Worm (Caenorhabditis elegans) whole organism, L4 larva: ENCODE data around the gene clec-161.

Experiments
- F10B5.3 ChIP-seq: sonication (generic microtip); optimal IDR thresholded peaks from 2 replicates; lab custom pipeline; 2016; ENCODE audit warnings: mild to moderate bottlenecking, missing genetic modification characterization, missing compliant biosample characterization
- F26F4.8 ChIP-seq: fragments of 200-800 bp; sonication (Bioruptor generic); conservative IDR thresholded peaks from 2 replicates; pipeline ENCODE4 v1.3.6; 2022; ENCODE audit warnings: missing genetic modification characterization, missing compliant biosample characterization
- F44E2.7 ChIP-seq: fragments of 200-800 bp; sonication (Bioruptor generic); IDR thresholded peaks from 2 replicates; pipeline ENCODE4 v2.1.2; 2022; ENCODE audit warnings: missing genetic modification characterization, missing compliant biosample characterization
- T20F7.1 ChIP-seq: fragments of 200-800 bp; sonication (Bioruptor generic); optimal IDR thresholded peaks from 2 replicates; lab custom pipeline; 2018; ENCODE audit warnings: mild to moderate bottlenecking, missing genetic modification characterization, missing compliant biosample characterization
- T26A8.4 ChIP-seq: fragments of 200-800 bp; sonication (Bioruptor generic); IDR thresholded peaks from 2 replicates; pipeline ENCODE4 v1.3.6; 2022; ENCODE audit warnings: missing genetic modification characterization, missing compliant biosample characterization
- Y48G9A.11 ChIP-seq: fragments of 200-800 bp; sonication (Bioruptor generic); IDR thresholded peaks from 2 replicates; pipeline ENCODE4 v1.3.6; 2022; ENCODE audit warnings: missing genetic modification reagents, missing genetic modification characterization, missing compliant biosample characterization
- Y5F2A.4 ChIP-seq: fragments of 200-800 bp; sonication (Bioruptor generic); optimal IDR thresholded peaks from 2 replicates; lab custom pipeline; 2018; ENCODE audit warnings: mild to moderate bottlenecking, missing genetic modification characterization, missing compliant biosample characterization
- Y75B8A.6 ChIP-seq: fragments of 200-800 bp; sonication (Bioruptor generic); IDR thresholded peaks from 2 replicates; pipeline ENCODE4 v1.3.6; 2022; ENCODE audit warnings: missing genetic modification reagents, missing genetic modification characterization, missing compliant biosample characterization
- ZK546.5 ChIP-seq, 2 experiments: sonication (generic microtip); optimal IDR thresholded peaks; 2 replicates each; lab custom pipeline; 2017; ENCODE audit warnings: missing biosample characterization in 2 of 2, missing genetic modification characterization in 2 of 2
- aha-1 ChIP-seq: fragments of 150-350 bp; peaks from one replicate; lab custom pipeline; 2014; ENCODE audit warnings: missing biosample characterization, missing genetic modification characterization
- aly-2 ChIP-seq: sonication (generic microtip); optimal IDR thresholded peaks from 2 replicates; lab custom pipeline; 2018; ENCODE audit warnings: missing biosample characterization, missing genetic modification characterization
- ama-1 ChIP-seq: fragments of 150-350 bp; optimal IDR thresholded peaks from 2 replicates; lab custom pipeline; 2014; ENCODE audit warnings: inconsistent platforms, mixed read lengths
- arid-1 ChIP-seq: fragments of 200-800 bp; sonication (Bioruptor generic); conservative IDR thresholded peaks from 2 replicates; pipeline ENCODE4 v1.3.6; 2022; ENCODE audit warnings: missing genetic modification reagents, missing genetic modification characterization, missing compliant biosample characterization
- attf-4 ChIP-seq: sonication (generic microtip); optimal IDR thresholded peaks from 3 replicates; lab custom pipeline; 2017; ENCODE audit warnings: missing biosample characterization, missing genetic modification characterization
- ceh-20 ChIP-seq: fragments of 200-800 bp; sonication (Bioruptor generic); IDR thresholded peaks from 2 replicates; pipeline ENCODE4 v1.3.6; 2022; ENCODE audit warnings: missing genetic modification reagents, missing genetic modification characterization, missing compliant biosample characterization
- ces-1 ChIP-seq: fragments of 150-350 bp; sonication (generic microtip); optimal IDR thresholded peaks from 4 replicates; lab custom pipeline; 2014; ENCODE audit warnings: missing biosample characterization, missing genetic modification reagents, missing genetic modification characterization
- cey-2 ChIP-seq: sonication (generic microtip); optimal IDR thresholded peaks from 3 replicates; lab custom pipeline; 2017; ENCODE audit warnings: missing genetic modification characterization, mild to moderate bottlenecking, missing compliant biosample characterization, antibody characterized with exemption, borderline replicate concordance; ENCODE audit not compliant: insufficient read depth
- ctbp-1 ChIP-seq: fragments of 200-800 bp; sonication (Bioruptor generic); IDR thresholded peaks from 2 replicates; pipeline ENCODE4 v1.3.6; 2022; ENCODE audit warnings: missing genetic modification reagents, missing genetic modification characterization, missing compliant biosample characterization
- daf-19 ChIP-seq: fragments of 200-800 bp; sonication (Bioruptor generic); conservative IDR thresholded peaks from 2 replicates; pipeline ENCODE4 v1.3.6; 2022; ENCODE audit warnings: missing genetic modification characterization, missing compliant biosample characterization
- dmd-8 ChIP-seq: fragments of 200-800 bp; sonication (Bioruptor generic); IDR thresholded peaks from 2 replicates; pipeline ENCODE4 v1.3.6; 2022; ENCODE audit warnings: missing genetic modification characterization, missing compliant biosample characterization
- dmd-9 ChIP-seq: fragments of 200-800 bp; sonication (Bioruptor generic); IDR thresholded peaks from 2 replicates; pipeline ENCODE4 v1.3.6; 2022; ENCODE audit warnings: missing genetic modification reagents, missing genetic modification characterization, missing compliant biosample characterization
- duxl-1 ChIP-seq: sonication (generic microtip); optimal IDR thresholded peaks from 2 replicates; lab custom pipeline; 2016; ENCODE audit warnings: mild to moderate bottlenecking, missing genetic modification characterization, moderate library complexity, missing compliant biosample characterization; ENCODE audit not compliant: poor library complexity
- egl-27 ChIP-seq: sonication (generic microtip); optimal IDR thresholded peaks from 3 replicates; lab custom pipeline; 2017; ENCODE audit warnings: missing biosample characterization, missing genetic modification reagents, missing genetic modification characterization
- egl-43 ChIP-seq: fragments of 200-800 bp; sonication (Bioruptor generic); IDR thresholded peaks from 2 replicates; pipeline ENCODE4 v1.3.6; 2022; ENCODE audit warnings: missing genetic modification reagents, missing genetic modification characterization, missing compliant biosample characterization
- fkh-10 ChIP-seq: fragments of 150-350 bp; optimal IDR thresholded peaks from 2 replicates; lab custom pipeline; 2014; ENCODE audit warnings: missing biosample characterization, missing genetic modification reagents, missing genetic modification characterization
- hif-1 ChIP-seq, 2 experiments: sonication (generic microtip); optimal IDR thresholded peaks; 2 replicates each; lab custom pipeline; 2016 to 2017; ENCODE audit warnings: missing compliant biosample characterization in 2 of 2, missing genetic modification characterization in 2 of 2, missing genetic modification reagents in 2 of 2, missing genotype in 2 of 2, mild to moderate bottlenecking in 1 of 2
- hmg-1.1 ChIP-seq: fragments of 200-800 bp; sonication (Bioruptor generic); IDR thresholded peaks from 2 replicates; pipeline ENCODE4 v1.3.6; 2022; ENCODE audit warnings: missing genetic modification reagents, missing genetic modification characterization, missing compliant biosample characterization
- lim-7 ChIP-seq: fragments of 200-800 bp; sonication (Bioruptor generic); IDR thresholded peaks from 2 replicates; pipeline ENCODE4 v1.3.6; 2022; ENCODE audit warnings: missing genetic modification characterization, missing compliant biosample characterization
- lin-38 ChIP-seq: fragments of 200-800 bp; sonication (Bioruptor generic); IDR thresholded peaks from 2 replicates; pipeline ENCODE4 v1.3.6; 2022; ENCODE audit warnings: missing genetic modification reagents, missing genetic modification characterization, missing compliant biosample characterization
- lsy-2 ChIP-seq, 2 experiments: fragments of 150-350 bp in 1 of 2; sonication (generic microtip) in 1 of 2; optimal IDR thresholded peaks; 2 replicates each; lab custom pipeline; 2014 to 2017; ENCODE audit warnings: missing biosample characterization in 2 of 2, missing genetic modification characterization in 2 of 2
- madf-5 ChIP-seq, 2 experiments: fragments of 200-800 bp; sonication (Bioruptor generic); IDR thresholded peaks; 2 replicates each; pipeline ENCODE4 v1.3.6; 2022; ENCODE audit warnings: missing compliant biosample characterization in 2 of 2, missing genetic modification characterization in 2 of 2
- madf-9 ChIP-seq: fragments of 200-800 bp; sonication (Bioruptor generic); conservative IDR thresholded peaks from 2 replicates; pipeline ENCODE4 v1.3.6; 2022; ENCODE audit warnings: missing genetic modification reagents, missing genetic modification characterization, missing compliant biosample characterization
- mes-2 ChIP-seq: sonication (generic microtip); optimal IDR thresholded peaks from 2 replicates; lab custom pipeline; 2016; ENCODE audit warnings: missing genotype, mild to moderate bottlenecking, missing genetic modification characterization, missing compliant biosample characterization; ENCODE audit not compliant: poor library complexity, severe bottlenecking
- mxl-2 ChIP-seq: fragments of 200-800 bp; sonication (Bioruptor generic); conservative IDR thresholded peaks from 2 replicates; pipeline ENCODE4 v1.3.6; 2022; ENCODE audit warnings: missing genetic modification reagents, missing genetic modification characterization, missing compliant biosample characterization
- mxl-3 ChIP-seq: fragments of 200-800 bp; sonication (Bioruptor generic); optimal IDR thresholded peaks from 2 replicates; lab custom pipeline; 2018; ENCODE audit warnings: mild to moderate bottlenecking, missing genetic modification characterization, missing compliant biosample characterization
- nhr-10 ChIP-seq: fragments of 150-350 bp; optimal IDR thresholded peaks from 2 replicates; lab custom pipeline; 2014; ENCODE audit warnings: missing biosample characterization, missing genetic modification characterization
- nhr-237 ChIP-seq: sonication (generic microtip); optimal IDR thresholded peaks from 2 replicates; lab custom pipeline; 2017; ENCODE audit warnings: missing biosample characterization, missing genetic modification characterization
- nhr-41 ChIP-seq: fragments of 200-800 bp; sonication (Bioruptor generic); IDR thresholded peaks from 2 replicates; pipeline ENCODE4 v1.3.6; 2022; ENCODE audit warnings: missing genetic modification reagents, missing genetic modification characterization, missing compliant biosample characterization
- nhr-6 ChIP-seq: fragments of 150-350 bp; optimal IDR thresholded peaks from 2 replicates; lab custom pipeline; 2014; ENCODE audit warnings: missing biosample characterization, missing genetic modification characterization
- pha-4 ChIP-seq, 2 experiments: fragments of 150-350 bp in 1 of 2; fragments of 200-800 bp in 1 of 2; sonication (Bioruptor generic) in 1 of 2; IDR thresholded peaks in 1 of 2; optimal IDR thresholded peaks in 1 of 2; 2 replicates each; pipeline versions ENCODE4 v1.3.6 to Lab custom; 2014 to 2022; ENCODE audit warnings: missing genetic modification characterization in 2 of 2, missing genetic modification reagents in 2 of 2, missing biosample characterization in 1 of 2, missing compliant biosample characterization in 1 of 2
- pqm-1 ChIP-seq: sonication (generic microtip); optimal IDR thresholded peaks from 2 replicates; lab custom pipeline; 2017; ENCODE audit warnings: missing biosample characterization, missing genetic modification characterization
- set-16 ChIP-seq: fragments of 200-800 bp; sonication (Bioruptor generic); IDR thresholded peaks from 2 replicates; pipeline ENCODE4 v1.3.6; 2022; ENCODE audit warnings: missing genetic modification reagents, missing genetic modification characterization, missing compliant biosample characterization
- snpc-4 ChIP-seq: fragments of 150-350 bp; optimal IDR thresholded peaks from 2 replicates; lab custom pipeline; 2014; ENCODE audit warnings: missing biosample characterization, missing genetic modification characterization
- unc-130 ChIP-seq: sonication (generic microtip); optimal IDR thresholded peaks from 2 replicates; lab custom pipeline; 2016; ENCODE audit warnings: missing genetic modification reagents, missing genetic modification characterization, missing compliant biosample characterization
- vab-7 ChIP-seq: fragments of 200-800 bp; sonication (Bioruptor generic); IDR thresholded peaks from 2 replicates; pipeline ENCODE4 v1.3.6; 2022; ENCODE audit warnings: missing genetic modification reagents, missing genetic modification characterization, missing compliant biosample characterization
- zag-1 ChIP-seq: fragments of 150-350 bp; optimal IDR thresholded peaks from 2 replicates; lab custom pipeline; 2014; ENCODE audit warnings: missing biosample characterization, missing genetic modification characterization
- ztf-7 ChIP-seq: fragments of 150-350 bp; optimal IDR thresholded peaks from 2 replicates; lab custom pipeline; 2014; ENCODE audit warnings: missing biosample characterization, missing genetic modification characterization

clec-161 gene

DNA sequence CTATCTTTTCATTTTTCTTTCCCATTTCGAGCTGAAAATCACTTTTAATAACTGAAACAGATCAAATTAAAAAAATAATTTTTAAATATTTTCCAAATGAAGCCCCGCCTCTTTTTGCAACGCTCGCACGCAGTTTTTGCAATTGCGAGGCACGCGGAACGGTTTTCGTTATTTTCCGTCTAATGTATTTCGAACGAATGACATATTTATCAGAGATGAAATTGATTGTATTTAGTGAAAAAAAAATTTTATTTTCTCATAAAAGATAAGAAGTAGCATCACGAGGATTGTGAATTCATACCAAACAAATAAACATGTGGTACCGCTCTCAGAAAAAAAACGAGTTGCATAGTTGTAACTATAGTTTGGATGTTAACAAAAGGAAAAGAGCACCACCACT lies 21.3 kb upstream of the clec-161 start, which contains the start of gene rpac-19 (continued):
- TF ChIP-seq mes-2 (tag; lab: Kevin White, UChicago) (peak; percentile 91), fkh-10 (GFP tag; lab: Kevin White, UChicago) (no peak), F26F4.8 (GFP tag; lab: Robert Waterston, UW) (no peak), ces-1 (GFP tag; lab: Kevin White, UChicago) (no peak), ctbp-1 (GFP tag; lab: Robert Waterston, UW) (peak; percentile 67), Y5F2A.4 (no peak), ztf-7 (tag; lab: Kevin White, UChicago) (peak; percentile 60), aha-1 (tag; lab: Kevin White, UChicago) (peak; percentile 72), F44E2.7 (GFP tag; lab: Robert Waterston, UW) (no peak), lim-7 (GFP tag; lab: Robert Waterston, UW) (no peak), vab-7 (GFP tag; lab: Robert Waterston, UW) (0 out of 2 replicates have a peak, but pooled peaks have one; percentile 37)

DNA sequence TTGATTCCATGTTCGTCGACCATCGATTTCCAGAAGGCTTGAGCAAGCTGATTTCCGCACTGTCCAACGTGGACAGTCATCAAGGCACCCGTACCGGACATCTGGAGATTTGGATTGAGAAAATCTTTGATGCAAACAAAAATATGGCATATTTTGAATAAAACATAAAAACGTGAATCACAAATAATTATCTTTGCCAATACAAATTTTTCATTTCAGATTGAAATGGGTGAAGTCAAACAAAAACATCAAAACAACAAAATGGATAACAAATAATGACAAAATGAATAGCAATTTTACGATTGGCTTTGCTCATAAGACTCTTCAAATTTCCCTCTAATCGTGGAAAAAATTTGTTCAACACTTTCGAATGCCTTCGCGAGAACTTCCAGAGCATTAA lies 20.5 kb upstream of the clec-161 start, which contains the start of gene tbg-1:
Gene tbg-1 (minus strand): TSS at position 101 of the 400 bp plus-strand sequence.
- TF ChIP-seq nhr-237 (tag; lab: Kevin White, UChicago) (no peak), aly-2 (tag; lab: Kevin White, UChicago) (no peak), snpc-4 (tag; lab: Kevin White, UChicago) (no peak), egl-27 (tag; lab: Kevin White, UChicago) (no peak), T26A8.4 (GFP tag; lab: Robert Waterston, UW) (no peak), madf-9 (GFP tag; lab: Robert Waterston, UW) (no peak), dmd-8 (GFP tag; lab: Robert Waterston, UW) (no peak), attf-4 (tag; lab: Kevin White, UChicago) (no peak), unc-130 (GFP tag; lab: Kevin White, UChicago) (no peak), F10B5.3 (no peak), T20F7.1 (GFP tag; lab: Kevin White, UChicago) (no peak), lin-38 (GFP tag; lab: Robert Waterston, UW) (no peak), hif-1 (tag; optimal IDR thresholded peaks at IDR 0.05; lab: Kevin White, UChicago) (no peak), Y75B8A.6 (GFP tag; lab: Robert Waterston, UW) (no peak), cey-2 (tag; lab: Kevin White, UChicago) (no peak), ZK546.5 (tag; optimal IDR thresholded peaks at IDR 0.05; lab: Kevin White, UChicago) (no peak), ama-1 (lab: Kevin White, UChicago) (no peak), pqm-1 (no peak)

DNA sequence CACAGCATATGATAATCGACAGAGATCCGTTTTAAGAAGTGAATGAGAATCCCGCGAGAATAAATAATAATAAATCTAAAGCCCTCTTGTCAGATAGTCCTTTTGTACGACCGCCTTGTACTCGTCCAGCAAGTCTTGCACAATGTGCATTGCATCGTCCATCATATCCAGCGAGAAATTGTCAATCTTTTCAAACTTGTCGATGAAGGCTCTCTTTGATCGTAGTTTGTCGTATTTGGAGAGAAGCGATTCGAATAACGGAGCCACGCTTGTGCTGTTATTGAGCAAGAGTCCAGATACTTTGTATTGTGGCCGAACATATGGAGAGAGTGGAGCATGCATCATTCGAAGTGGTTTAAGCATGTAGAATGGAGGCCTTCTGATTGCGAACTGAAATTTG lies 18.1 kb upstream of the clec-161 start:
- TF ChIP-seq arid-1 (GFP tag; lab: Robert Waterston, UW) (peak; percentile 25; the same call in 1 of the 2 replicates), hmg-1.1 (GFP tag; lab: Robert Waterston, UW) (0 out of 2 replicates have a peak, but pooled peaks have one; percentile 24), lsy-2 (tag; optimal IDR thresholded peaks at IDR 0.05; lab: Kevin White, UChicago) (no peak), duxl-1 (tag; lab: Kevin White, UChicago) (peak; percentile 58), Y5F2A.4 (no peak), madf-9 (GFP tag; lab: Robert Waterston, UW) (peak; percentile 31; the same call in 1 of the 2 replicates), nhr-6 (no peak), nhr-41 (GFP tag; lab: Robert Waterston, UW) (no peak), dmd-9 (no peak), egl-43 (GFP tag; lab: Robert Waterston, UW) (0 out of 2 replicates have a peak, but pooled peaks have one; percentile 35), T26A8.4 (GFP tag; lab: Robert Waterston, UW) (0 out of 2 replicates have a peak, but pooled peaks have one; percentile 32), daf-19 (GFP tag; lab: Robert Waterston, UW) (no peak), mxl-2 (no peak), pha-4 (GFP tag; IDR thresholded peaks at IDR 0.05; lab: Robert Waterston, UW) (no peak), pha-4 (tag; optimal IDR thresholded peaks at IDR 0.05; lab: Kevin White, UChicago) (no peak), mes-2 (tag; lab: Kevin White, UChicago) (peak; percentile 28), ceh-20 (GFP tag; lab: Robert Waterston, UW) (no peak), madf-5 (GFP tag; IDR thresholded peaks at IDR 0.05; lab: Robert Waterston, UW) (no peak), zag-1 (tag; lab: Kevin White, UChicago) (no peak), aha-1 (tag; lab: Kevin White, UChicago) (peak; percentile 17), nhr-10 (tag; lab: Kevin White, UChicago) (no peak), hif-1 (tag; optimal IDR thresholded peaks at IDR 0.05; lab: Kevin White, UChicago) (no peak), mxl-3 (GFP tag; lab: Kevin White, UChicago) (no peak), set-16 (no peak), Y48G9A.11 (peak; percentile 21; the same call in 1 of the 2 replicates)
